Fruit fly (Drosophila melanogaster): ENCODE data around the gene NTPase.

NTPase gene

DNA sequence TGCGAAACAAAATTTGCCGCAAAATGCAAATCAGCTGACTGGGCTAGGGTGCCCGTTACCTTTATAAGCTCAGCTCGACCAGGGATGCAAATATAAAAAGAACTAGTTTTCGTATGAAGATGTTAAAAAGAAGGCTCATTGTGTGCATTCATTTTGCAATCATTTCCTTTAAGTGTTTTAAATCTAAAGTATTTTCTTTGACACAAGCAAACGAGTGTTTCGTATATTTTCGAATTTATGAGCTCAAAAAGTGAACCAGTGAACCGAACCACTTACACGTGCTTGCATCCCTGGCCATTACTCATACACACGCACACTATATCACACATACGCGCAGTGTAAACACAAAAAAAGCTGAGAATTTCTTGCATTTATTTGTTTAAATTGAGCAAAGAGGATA is 7.5 kb downstream of the NTPase start, which contains the start of the genes Prx6a and Sbat (continued):
- TF ChIP-seq lab (GFP tag; optimal IDR thresholded peaks at IDR 0.05) (peak; percentile 83), zfh2 (GFP tag; optimal IDR thresholded peaks at IDR 0.05) (peak; percentile 85), dmrt99B (tag; optimal IDR thresholded peaks at IDR 0.05) (peak; percentile 50), Six4 (GFP tag; optimal IDR thresholded peaks at IDR 0.05) (peak; percentile 41), CG17829 (tag; optimal IDR thresholded peaks at IDR 0.05) (peak; percentile 78), org-1 (GFP tag; optimal IDR thresholded peaks at IDR 0.05) (peak; percentile 48), MTF-1 (GFP tag; optimal IDR thresholded peaks at IDR 0.05; ENCODE audit: borderline replicate concordance) (no peak), pzg (GFP tag; optimal IDR thresholded peaks at IDR 0.05) (peak; percentile 84), CG13775 (GFP tag; optimal IDR thresholded peaks at IDR 0.05) (peak; percentile 69), Chrac-16 (GFP tag; optimal IDR thresholded peaks at IDR 0.05) (peak; percentile 49), Hey (tag; optimal IDR thresholded peaks at IDR 0.05) (peak; percentile 2), CG10431 (GFP tag; optimal IDR thresholded peaks at IDR 0.05) (no peak), dimm (GFP tag; IDR thresholded peaks at IDR 0.05) (no peak), CG2678 (tag; optimal IDR thresholded peaks at IDR 0.05) (peak; percentile 81), CG5180 (GFP tag; optimal IDR thresholded peaks at IDR 0.05) (peak; percentile 25), CG2120 (GFP tag; optimal IDR thresholded peaks at IDR 0.05) (peak; percentile 84), wor (GFP tag; IDR thresholded peaks at IDR 0.05) (peak; percentile 29; the same call in 1 of the 2 replicates), E2f1 (GFP tag; IDR thresholded peaks at IDR 0.05) (peak; percentile 50), Hr51 (GFP tag; optimal IDR thresholded peaks at IDR 0.05) (peak; percentile 55 to 73), CG4360 (GFP tag; IDR thresholded peaks at IDR 0.05) (no peak), cato (GFP tag; optimal IDR thresholded peaks at IDR 0.05; ENCODE audit: borderline replicate concordance) (no peak), CG11504 (tag; optimal IDR thresholded peaks at IDR 0.05) (peak; percentile 69), shn (GFP tag; optimal IDR thresholded peaks at IDR 0.05) (peak; percentile 75), eyg (GFP tag; optimal IDR thresholded peaks at IDR 0.05) (no peak), CG5245 (GFP tag; optimal IDR thresholded peaks at IDR 0.05) (peak; percentile 0), Ssrp (tag; optimal IDR thresholded peaks at IDR 0.05) (peak; percentile 60), CG3838 (GFP tag; optimal IDR thresholded peaks at IDR 0.05) (peak; percentile 4), wek (GFP tag; optimal IDR thresholded peaks at IDR 0.05) (no peak), Meics (GFP tag; optimal IDR thresholded peaks at IDR 0.05) (peak; percentile 68), vvl (GFP tag; IDR thresholded peaks at IDR 0.05) (peak; percentile 85), CG10267 (tag; optimal IDR thresholded peaks at IDR 0.05) (peak; percentile 58), Antp (GFP tag; optimal IDR thresholded peaks at IDR 0.05) (peak; percentile 73), bcd (GFP tag; optimal IDR thresholded peaks at IDR 0.05) (peak; percentile 69), NfI (GFP tag; optimal IDR thresholded peaks at IDR 0.05) (peak; percentile 72), CG30020 (tag; optimal IDR thresholded peaks at IDR 0.05) (peak; percentile 59), CG7271 (tag; optimal IDR thresholded peaks at IDR 0.05) (no peak), NK7.1 (GFP tag; optimal IDR thresholded peaks at IDR 0.05) (no peak), bbx (GFP tag; IDR thresholded peaks at IDR 0.05; ENCODE audit: partially characterized antibody) (no peak), Dbx (GFP tag; IDR thresholded peaks at IDR 0.05) (peak; percentile 61; the same call in 2 of the 3 replicates), CG2202 (tag; optimal IDR thresholded peaks at IDR 0.05) (peak; percentile 29), Dfd (GFP tag; optimal IDR thresholded peaks at IDR 0.05) (no peak), Elba2 (GFP tag; optimal IDR thresholded peaks at IDR 0.05) (no peak), CG1602 (GFP tag; optimal IDR thresholded peaks at IDR 0.05) (peak; percentile 47), scrt (GFP tag; optimal IDR thresholded peaks at IDR 0.05) (peak; percentile 57), CG10543 (GFP tag; optimal IDR thresholded peaks at IDR 0.05) (peak; percentile 80), Tbp (GFP tag; optimal IDR thresholded peaks at IDR 0.05) (no peak), crol (GFP tag; IDR thresholded peaks at IDR 0.05) (no peak), Hmx (GFP tag; optimal IDR thresholded peaks at IDR 0.05) (no peak), CG10462 (GFP tag; optimal IDR thresholded peaks at IDR 0.05) (peak; percentile 7), knrl (GFP tag; IDR thresholded peaks at IDR 0.05; ENCODE audit: partially characterized antibody) (peak; percentile 65), yki (optimal IDR thresholded peaks at IDR 0.05) (peak; percentile 7)

Measured in whole organism, embryonic.